Worm (Caenorhabditis elegans) whole organism, late embryonic: Measurements from ENCODE around the gene lfi-1.

ENCODE experiments used
- C08G9.2 ChIP-seq: sonication (generic microtip); optimal IDR thresholded peaks from 2 replicates; lab custom pipeline; 2016; ENCODE audit warnings: mild to moderate bottlenecking, missing genetic modification characterization, moderate library complexity, missing compliant biosample characterization
- F13H6.1 ChIP-seq: sonication (generic microtip); optimal IDR thresholded peaks from 2 replicates; lab custom pipeline; 2016; ENCODE audit warnings: missing genetic modification characterization, missing compliant biosample characterization
- K09A11.1 ChIP-seq: sonication (generic microtip); optimal IDR thresholded peaks from 2 replicates; lab custom pipeline; 2017; ENCODE audit warnings: antibody characterized with exemption, mild to moderate bottlenecking, missing genetic modification characterization, missing compliant biosample characterization; ENCODE audit not compliant: insufficient read depth
- ahr-1 ChIP-seq: sonication (generic microtip); optimal IDR thresholded peaks from 2 replicates; lab custom pipeline; 2016; ENCODE audit warnings: missing genetic modification characterization, missing compliant biosample characterization
- ama-1 ChIP-seq: fragments of 150-350 bp; optimal IDR thresholded peaks from 2 replicates; lab custom pipeline; 2014
- ceh-14 ChIP-seq: sonication (generic microtip); optimal IDR thresholded peaks from 2 replicates; lab custom pipeline; 2016; ENCODE audit warnings: missing genotype, missing genetic modification characterization, missing compliant biosample characterization
- ceh-18 ChIP-seq: sonication (generic microtip); optimal IDR thresholded peaks from 2 replicates; lab custom pipeline; 2016; ENCODE audit warnings: missing genetic modification characterization, missing compliant biosample characterization
- ceh-19 ChIP-seq: fragments of 200-800 bp; sonication (Bioruptor generic); optimal IDR thresholded peaks from 2 replicates; lab custom pipeline; 2018; ENCODE audit warnings: mild to moderate bottlenecking, missing genetic modification characterization, missing compliant biosample characterization
- ceh-22 ChIP-seq: sonication (generic microtip); optimal IDR thresholded peaks from 2 replicates; lab custom pipeline; 2017; ENCODE audit warnings: missing biosample characterization, missing genetic modification characterization
- ceh-34 ChIP-seq: sonication (generic microtip); optimal IDR thresholded peaks from 2 replicates; lab custom pipeline; 2016; ENCODE audit warnings: mild to moderate bottlenecking, missing genetic modification characterization, missing compliant biosample characterization
- ceh-45 ChIP-seq: fragments of 200-800 bp; sonication (Bioruptor generic); IDR thresholded peaks from 2 replicates; pipeline ENCODE4 v1.3.6; 2022; ENCODE audit warnings: missing genetic modification reagents, missing genetic modification characterization, missing compliant biosample characterization
- ceh-6 ChIP-seq: fragments of 200-800 bp; sonication (Bioruptor generic); optimal IDR thresholded peaks from 2 replicates; lab custom pipeline; 2018; ENCODE audit warnings: mild to moderate bottlenecking, missing genetic modification characterization, missing compliant biosample characterization
- ceh-9 ChIP-seq: sonication (generic microtip); optimal IDR thresholded peaks from 2 replicates; lab custom pipeline; 2016; ENCODE audit warnings: mild to moderate bottlenecking, missing genetic modification characterization, inconsistent platforms, missing compliant biosample characterization
- dve-1 ChIP-seq: sonication (generic microtip); optimal IDR thresholded peaks from 2 replicates; lab custom pipeline; 2017; ENCODE audit warnings: antibody characterized with exemption, mild to moderate bottlenecking, missing genetic modification characterization, missing compliant biosample characterization
- elt-2 ChIP-seq: sonication (generic microtip); optimal IDR thresholded peaks from 2 replicates; lab custom pipeline; 2016; ENCODE audit warnings: missing genetic modification reagents, missing genetic modification characterization, missing compliant biosample characterization
- elt-4 ChIP-seq: sonication (generic microtip); optimal IDR thresholded peaks from 2 replicates; lab custom pipeline; 2016; ENCODE audit warnings: missing genetic modification characterization, missing compliant biosample characterization
- ets-4 ChIP-seq: sonication (generic microtip); optimal IDR thresholded peaks from 2 replicates; lab custom pipeline; 2016; ENCODE audit warnings: missing genetic modification characterization, missing compliant biosample characterization
- eyg-1 ChIP-seq: sonication (generic microtip); optimal IDR thresholded peaks from 2 replicates; lab custom pipeline; 2016; ENCODE audit warnings: missing genotype, missing genetic modification characterization, missing compliant biosample characterization
- fax-1 ChIP-seq: sonication (generic microtip); optimal IDR thresholded peaks from 2 replicates; lab custom pipeline; 2016; ENCODE audit warnings: missing genotype, missing genetic modification characterization, missing compliant biosample characterization
- fkh-10 ChIP-seq: fragments of 150-350 bp; optimal IDR thresholded peaks from 2 replicates; lab custom pipeline; 2014; ENCODE audit warnings: missing biosample characterization, missing genetic modification reagents, missing genetic modification characterization
- fkh-6 ChIP-seq: sonication (generic microtip); optimal IDR thresholded peaks from 2 replicates; lab custom pipeline; 2016; ENCODE audit warnings: missing genetic modification characterization, missing compliant biosample characterization
- gmeb-2 ChIP-seq: sonication (generic microtip); optimal IDR thresholded peaks from 2 replicates; lab custom pipeline; 2016; ENCODE audit warnings: missing genetic modification characterization, inconsistent platforms, missing compliant biosample characterization
- hlh-30 ChIP-seq: sonication (generic microtip); optimal IDR thresholded peaks from 2 replicates; lab custom pipeline; 2017; ENCODE audit warnings: antibody characterized with exemption, missing genetic modification characterization, missing compliant biosample characterization; ENCODE audit not compliant: insufficient read depth
- hlh-8 ChIP-seq: sonication (generic microtip); optimal IDR thresholded peaks from 2 replicates; lab custom pipeline; 2016; ENCODE audit warnings: missing genotype, missing genetic modification characterization, missing compliant biosample characterization
- nfya-1 ChIP-seq: sonication (generic microtip); optimal IDR thresholded peaks from 2 replicates; lab custom pipeline; 2017; ENCODE audit warnings: missing genetic modification characterization, mild to moderate bottlenecking, missing compliant biosample characterization, antibody characterized with exemption, moderate library complexity
- npax-4 ChIP-seq: sonication (generic microtip); optimal IDR thresholded peaks from 2 replicates; lab custom pipeline; 2016; ENCODE audit warnings: missing genetic modification characterization, missing compliant biosample characterization
- odd-2 ChIP-seq: sonication (generic microtip); optimal IDR thresholded peaks from 2 replicates; lab custom pipeline; 2017; ENCODE audit warnings: antibody characterized with exemption, mild to moderate bottlenecking, missing genetic modification characterization, missing compliant biosample characterization
- pat-9 ChIP-seq: fragments of 200-800 bp; sonication (Bioruptor generic); optimal IDR thresholded peaks from 2 replicates; lab custom pipeline; 2018; ENCODE audit warnings: mild to moderate bottlenecking, missing genetic modification characterization, moderate library complexity, missing compliant biosample characterization
- pax-1 ChIP-seq: fragments of 150-350 bp; optimal IDR thresholded peaks from 2 replicates; lab custom pipeline; 2014; ENCODE audit warnings: missing biosample characterization, missing genetic modification characterization
- sdc-2 ChIP-seq: sonication (generic microtip); optimal IDR thresholded peaks from 2 replicates; lab custom pipeline; 2016; ENCODE audit warnings: missing genotype, missing genetic modification characterization, missing compliant biosample characterization
- tbx-7 ChIP-seq: sonication (generic microtip); optimal IDR thresholded peaks from 2 replicates; lab custom pipeline; 2016; ENCODE audit warnings: missing genotype, missing genetic modification characterization, missing compliant biosample characterization
- unc-42 ChIP-seq: sonication (generic microtip); optimal IDR thresholded peaks from 2 replicates; lab custom pipeline; 2016; ENCODE audit warnings: missing genotype, missing genetic modification characterization, missing compliant biosample characterization
- unc-55 ChIP-seq: sonication (generic microtip); optimal IDR thresholded peaks from 2 replicates; lab custom pipeline; 2017; ENCODE audit warnings: missing biosample characterization, missing genetic modification reagents, missing genetic modification characterization
- unc-86 ChIP-seq: sonication (generic microtip); optimal IDR thresholded peaks from 2 replicates; lab custom pipeline; 2016; ENCODE audit warnings: missing genetic modification characterization, missing compliant biosample characterization
- zip-5 ChIP-seq: sonication (generic microtip); optimal IDR thresholded peaks from 2 replicates; lab custom pipeline; 2016; ENCODE audit warnings: missing genetic modification characterization, missing compliant biosample characterization
- ztf-16 ChIP-seq: sonication (generic microtip); optimal IDR thresholded peaks from 2 replicates; lab custom pipeline; 2017; ENCODE audit warnings: missing genetic modification characterization, missing compliant biosample characterization

The lfi-1 gene

ce11 chrX:4976530-4976929 is at the start of gene lfi-1:
lfi-1 (plus strand) TSS chrX:4976830.
- TF ChIP-seq pat-9 (tag; lab: Kevin White, UChicago) (no peak), unc-55 (GFP tag; lab: Kevin White, UChicago) (no peak), ceh-18 (tag; lab: Kevin White, UChicago) (no peak), hlh-30 (tag; lab: Kevin White, UChicago) (no peak), odd-2 (tag; lab: Kevin White, UChicago) (no peak), ets-4 (tag; lab: Kevin White, UChicago) (no peak), F13H6.1 (tag; lab: Kevin White, UChicago) (no peak)

- TF ChIP-seq pax-1 (tag; lab: Kevin White, UChicago) = no peak
- TF ChIP-seq eyg-1 (tag; lab: Kevin White, UChicago) = no peak
- no peak for TF ChIP-seq fax-1
- no peak for TF ChIP-seq fkh-6 (tag; lab: Kevin White, UChicago)
- TF ChIP-seq odd-2 (tag; lab: Kevin White, UChicago) = no peak
- TF ChIP-seq ceh-14 (tag; lab: Kevin White, UChicago) = no peak
- no peak for TF ChIP-seq unc-86
- no peak for TF ChIP-seq ets-4 (tag; lab: Kevin White, UChicago)
- TF ChIP-seq ceh-6 = no peak
- TF ChIP-seq ceh-34 (tag; lab: Kevin White, UChicago) = no peak
Observed at ce11 chrX:4928118-4928517, 48.5 kb upstream of the lfi-1 start.

- TF ChIP-seq nfya-1 (tag; lab: Kevin White, UChicago) = no peak
- no peak for TF ChIP-seq ama-1 (lab: Kevin White, UChicago)
- TF ChIP-seq tbx-7 (tag; lab: Kevin White, UChicago) = no peak
- TF ChIP-seq sdc-2 (tag; lab: Kevin White, UChicago) = no peak
- TF ChIP-seq ztf-16 (tag; lab: Kevin White, UChicago) = no peak
- no peak for TF ChIP-seq npax-4
- TF ChIP-seq K09A11.1 = no peak
- TF ChIP-seq unc-42 (tag; lab: Kevin White, UChicago) = no peak
- no peak for TF ChIP-seq ceh-9 (tag; lab: Kevin White, UChicago)
Observed at ce11 chrX:4929657-4930056, 47.0 kb upstream of the lfi-1 start, which contains the start of gene mct-4. mct-4 (minus strand) TSS chrX:4929757.

- TF ChIP-seq pat-9 (tag; lab: Kevin White, UChicago) (no peak), elt-2 (tag; lab: Kevin White, UChicago) (no peak), fax-1 (no peak), unc-42 (tag; lab: Kevin White, UChicago) (peak; percentile 76), ceh-19 (GFP tag; lab: Kevin White, UChicago) (no peak), unc-55 (GFP tag; lab: Kevin White, UChicago) (no peak), ahr-1 (tag; lab: Kevin White, UChicago) (no peak), F13H6.1 (tag; lab: Kevin White, UChicago) (no peak)
Observed at ce11 chrX:4932023-4932422, 44.6 kb upstream of the lfi-1 start.

ce11 chrX:4932964-4933363 is 43.7 kb upstream of the lfi-1 start:
- TF ChIP-seq unc-42 (tag; lab: Kevin White, UChicago) = no peak
- TF ChIP-seq gmeb-2 (tag; lab: Kevin White, UChicago) = no peak
- TF ChIP-seq elt-4 = no peak
- no peak for TF ChIP-seq fkh-10 (GFP tag; lab: Kevin White, UChicago)
- no peak for TF ChIP-seq dve-1
- TF ChIP-seq zip-5 (tag; lab: Kevin White, UChicago) = no peak
- no peak for TF ChIP-seq unc-55 (GFP tag; lab: Kevin White, UChicago)
- TF ChIP-seq ceh-22 = no peak
- no peak for TF ChIP-seq hlh-8
- no peak for TF ChIP-seq ceh-9 (tag; lab: Kevin White, UChicago)
- no peak for TF ChIP-seq F13H6.1 (tag; lab: Kevin White, UChicago)
- TF ChIP-seq ceh-45 (GFP tag; lab: Robert Waterston, UW) = no peak
- TF ChIP-seq npax-4 = no peak
- no peak for TF ChIP-seq C08G9.2 (tag; lab: Kevin White, UChicago)
